Fruit fly (Drosophila melanogaster) whole organism, adult: ENCODE results near the gene CG9641.

ENCODE experiments used
- CG7045 ChIP-seq: fragments of 200-800 bp; sonication (Bioruptor generic); optimal IDR thresholded peaks from 2 replicates; lab custom pipeline; 2017; ENCODE audit warnings: missing biosample characterization, mild to moderate bottlenecking, missing genetic modification characterization
- ovo ChIP-seq: fragments of 200-800 bp; sonication (Bioruptor generic); optimal IDR thresholded peaks from 2 replicates; lab custom pipeline; 2016; ENCODE audit warnings: missing biosample characterization, missing genetic modification characterization

- no peak for TF ChIP-seq CG7045 (GFP tag; lab: Kevin White, UChicago)
- TF ChIP-seq ovo = no peak
Observed at dm6 chr2L:3003399-3003798, 26.7 kb upstream of the CG9641 start.
